Worm (Caenorhabditis elegans) whole organism, L2 larva: Measurements from ENCODE around the gene daf-38.
"Not testable (repeated sequence)": the region's sequence is repeated elsewhere in the genome, so short reads cannot be mapped to it uniquely, and the experiment has no call there.

Experiments
- ceh-82 ChIP-seq: fragments of 150-350 bp; optimal IDR thresholded peaks from 2 replicates; lab custom pipeline; 2014; ENCODE audit warnings: missing biosample characterization, missing genetic modification characterization
- fos-1 ChIP-seq: fragments of 150-350 bp; optimal IDR thresholded peaks from 2 replicates; lab custom pipeline; 2014; ENCODE audit warnings: missing biosample characterization, missing genetic modification characterization
- nhr-25 ChIP-seq: fragments of 150-350 bp; sonication (generic microtip); optimal IDR thresholded peaks from 3 replicates; lab custom pipeline; 2014; ENCODE audit warnings: missing biosample characterization, missing genetic modification characterization
- skn-1 ChIP-seq: sonication (generic microtip); optimal IDR thresholded peaks from 2 replicates; lab custom pipeline; 2017; ENCODE audit warnings: missing biosample characterization, missing genetic modification characterization
- unc-62 ChIP-seq: fragments of 150-350 bp; optimal IDR thresholded peaks from 2 replicates; lab custom pipeline; 2014; ENCODE audit warnings: missing biosample characterization, missing genetic modification reagents, missing genetic modification characterization
- ztf-11 ChIP-seq: sonication (generic microtip); optimal IDR thresholded peaks from 2 replicates; lab custom pipeline; 2017; ENCODE audit warnings: missing biosample characterization, missing genetic modification characterization

DNA sequence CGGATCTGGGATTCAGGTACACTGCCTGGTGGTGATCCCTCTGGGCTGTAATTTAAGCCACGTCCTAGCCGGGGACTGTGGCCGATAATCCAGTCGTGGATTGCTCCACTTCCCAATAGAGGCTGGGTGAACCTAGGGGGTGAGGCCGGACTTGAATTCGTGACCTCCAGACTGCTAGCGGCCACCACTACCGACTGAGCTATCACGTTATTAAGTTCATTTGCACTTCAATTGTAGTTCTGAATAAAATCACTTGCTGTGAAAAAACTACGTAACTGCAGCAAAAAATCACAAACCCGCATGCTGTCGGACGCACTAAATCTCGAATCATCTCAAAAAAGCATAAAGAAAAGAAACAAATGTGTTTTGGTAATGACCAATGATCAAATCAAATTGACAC lies 29.0 kb upstream of the daf-38 start, which contains the start of gene Y105C5A.1273:
- TF ChIP-seq fos-1 (tag; lab: Kevin White, UChicago); ztf-11 (tag; lab: Kevin White, UChicago); unc-62 (GFP tag; lab: Kevin White, UChicago); ceh-82 (tag; lab: Kevin White, UChicago); nhr-25 (tag; lab: Kevin White, UChicago); skn-1 (tag; lab: Kevin White, UChicago): not testable (repeated sequence)
